Worm (Caenorhabditis elegans) whole organism, L4/young adult: ENCODE measurements around the gene moma-1.

Experiments used
- W03F9.2 ChIP-seq: fragments of 150-350 bp; optimal IDR thresholded peaks from 2 replicates; lab custom pipeline; 2014; ENCODE audit warnings: missing biosample characterization, missing genetic modification characterization
- him-1 ChIP-seq: sonication (generic microtip); optimal IDR thresholded peaks from 2 replicates; lab custom pipeline; 2016; ENCODE audit warnings: missing genotype, missing genetic modification reagents, missing genetic modification characterization, missing compliant biosample characterization

ce11 chrIII:844577-844976 lies 7.6 kb downstream of the moma-1 start:
- TF ChIP-seq him-1 (no peak), W03F9.2 (tag; lab: Kevin White, UChicago) (no peak)
